Worm (Caenorhabditis elegans): ENCODE measurements around the gene str-92.
A peak's percentile ranks its signal among the peaks of the same experiment; 100 is the strongest.

str-92 gene

ce11 chrV:17665906-17666305 lies 10.5 kb downstream of the str-92 start, which contains the start of gene F59A1.11:
TSS of gene F59A1.11 (minus strand) at chrV:17666006.
- TF ChIP-seq nhr-11 (tag; optimal IDR thresholded peaks at IDR 0.05) (no peak), sma-9 (GFP tag; optimal IDR thresholded peaks at IDR 0.05) (no peak), sma-9 (tag; optimal IDR thresholded peaks at IDR 0.05) (no peak), R02D3.7 (tag; optimal IDR thresholded peaks at IDR 0.05) (no peak), ztf-1 (GFP tag; conservative IDR thresholded peaks at IDR 0.05) (no peak), sem-4 (tag; optimal IDR thresholded peaks at IDR 0.05) (no peak), zag-1 (tag; optimal IDR thresholded peaks at IDR 0.05) (no peak), F13H6.1 (tag; optimal IDR thresholded peaks at IDR 0.05) (no peak)

ce11 chrV:17664367-17664766 lies 12.1 kb downstream of the str-92 start:
- TF ChIP-seq alr-1 (tag; optimal IDR thresholded peaks at IDR 0.05) (no peak), ceh-82 (tag; optimal IDR thresholded peaks at IDR 0.05) (no peak), elt-1 (tag; optimal IDR thresholded peaks at IDR 0.05) (no peak), ztf-1 (GFP tag; conservative IDR thresholded peaks at IDR 0.05) (no peak), nhr-12 (tag; optimal IDR thresholded peaks at IDR 0.05) (no peak), gmeb-1 (tag; optimal IDR thresholded peaks at IDR 0.05) (no peak), aly-2 (tag; optimal IDR thresholded peaks at IDR 0.05) (no peak), elt-3 (tag; optimal IDR thresholded peaks at IDR 0.05) (no peak), unc-39 (tag; optimal IDR thresholded peaks at IDR 0.05) (no peak), nhr-77 (tag; optimal IDR thresholded peaks at IDR 0.05) (no peak), C34F6.9 (tag; optimal IDR thresholded peaks at IDR 0.05) (no peak), sma-9 (GFP tag; optimal IDR thresholded peaks at IDR 0.05) (no peak), sma-9 (tag; optimal IDR thresholded peaks at IDR 0.05) (no peak), zag-1 (tag; optimal IDR thresholded peaks at IDR 0.05) (no peak), lsy-2 (tag; optimal IDR thresholded peaks at IDR 0.05) (no peak), Y55F3AM.14 (GFP tag; optimal IDR thresholded peaks at IDR 0.05) (no peak), ama-1 (optimal IDR thresholded peaks at IDR 0.05) (no peak), ztf-11 (tag; optimal IDR thresholded peaks at IDR 0.05) (no peak)

DNA sequence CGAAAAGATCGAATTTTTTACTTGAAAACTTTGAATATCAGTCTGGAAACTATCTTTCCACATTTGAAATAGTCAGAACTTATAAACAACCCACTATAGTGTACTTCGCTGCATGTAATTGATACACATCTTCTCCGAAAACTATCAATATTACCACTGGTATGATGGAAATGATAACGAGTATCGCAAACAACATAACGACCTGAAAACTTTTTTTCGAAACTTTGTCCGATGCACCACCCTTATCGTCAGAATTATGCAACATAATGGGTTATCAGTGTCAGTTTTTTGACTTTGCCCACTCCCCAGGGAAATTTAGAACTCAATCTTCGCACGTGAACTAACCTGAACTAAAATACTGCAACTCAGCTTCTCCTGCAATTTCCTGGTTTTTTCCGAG lies 14.2 kb downstream of the str-92 start:
- TF ChIP-seq snpc-4 (tag; optimal IDR thresholded peaks at IDR 0.05) (no peak), nhr-21 (tag; optimal IDR thresholded peaks at IDR 0.05) (no peak), ztf-11 (tag; optimal IDR thresholded peaks at IDR 0.05) (no peak), egl-27 (tag; optimal IDR thresholded peaks at IDR 0.05) (no peak), nhr-129 (tag; optimal IDR thresholded peaks at IDR 0.05) (no peak), nhr-6 (tag; optimal IDR thresholded peaks at IDR 0.05) (no peak), ama-1 (optimal IDR thresholded peaks at IDR 0.05) (no peak), ceh-82 (tag; optimal IDR thresholded peaks at IDR 0.05) (no peak), C34F6.9 (tag; optimal IDR thresholded peaks at IDR 0.05) (no peak), sma-9 (GFP tag; optimal IDR thresholded peaks at IDR 0.05) (peak; percentile 70), sma-9 (tag; optimal IDR thresholded peaks at IDR 0.05) (no peak), lin-39 (tag; optimal IDR thresholded peaks at IDR 0.05) (no peak), Y55F3AM.14 (GFP tag; optimal IDR thresholded peaks at IDR 0.05) (no peak), dmd-4 (tag; optimal IDR thresholded peaks at IDR 0.05) (no peak), elt-1 (tag; optimal IDR thresholded peaks at IDR 0.05) (no peak), fos-1 (tag; optimal IDR thresholded peaks at IDR 0.05) (peak; percentile 83), crh-2 (tag; optimal IDR thresholded peaks at IDR 0.05) (peak; percentile 35)

- TF ChIP-seq blmp-1 (tag; optimal IDR thresholded peaks at IDR 0.05; ENCODE audit: insufficient read depth) = no peak
- no peak for TF ChIP-seq elt-3 (tag; optimal IDR thresholded peaks at IDR 0.05)
- no peak for TF ChIP-seq lin-11 (tag; optimal IDR thresholded peaks at IDR 0.05)
- TF ChIP-seq nhr-25 (tag; optimal IDR thresholded peaks at IDR 0.05) = no peak
- no peak for TF ChIP-seq mdl-1 (tag; optimal IDR thresholded peaks at IDR 0.05)
- TF ChIP-seq egl-27 (tag; optimal IDR thresholded peaks at IDR 0.05) = no peak
- TF ChIP-seq nhr-129 (tag; optimal IDR thresholded peaks at IDR 0.05) = no peak
- TF ChIP-seq fos-1 (tag; optimal IDR thresholded peaks at IDR 0.05) = no peak
- no peak for TF ChIP-seq lin-13 (GFP tag; optimal IDR thresholded peaks at IDR 0.05)
- no peak for TF ChIP-seq C34F6.9 (tag; optimal IDR thresholded peaks at IDR 0.05)
- TF ChIP-seq ceh-82 (tag; optimal IDR thresholded peaks at IDR 0.05) = no peak
- no peak for TF ChIP-seq lin-39 (tag; optimal IDR thresholded peaks at IDR 0.05)
These were observed 16.4 kb downstream of the str-92 start, which contains the start of gene dgat-2 for ce11 chrV:17660003-17660402. TSS of gene dgat-2 (plus strand) at chrV:17660303.

ce11 chrV:17659228-17659627 lies 17.2 kb downstream of the str-92 start, which contains the start of gene fbxa-108:
TSS of gene fbxa-108 (minus strand) at chrV:17659385.
- TF ChIP-seq F13H6.1 (tag; optimal IDR thresholded peaks at IDR 0.05) (peak; percentile 48), sma-3 (GFP tag; optimal IDR thresholded peaks at IDR 0.05) (peak; percentile 43), peb-1 (tag; optimal IDR thresholded peaks at IDR 0.05) (no peak), sma-9 (GFP tag; optimal IDR thresholded peaks at IDR 0.05) (peak; percentile 83), sma-9 (tag; optimal IDR thresholded peaks at IDR 0.05) (no peak), fos-1 (tag; optimal IDR thresholded peaks at IDR 0.05) (peak; percentile 94), ama-1 (optimal IDR thresholded peaks at IDR 0.05) (no peak), gmeb-1 (tag; optimal IDR thresholded peaks at IDR 0.05) (peak; percentile 54), crh-2 (tag; optimal IDR thresholded peaks at IDR 0.05) (peak; percentile 85)
